Fruit fly (Drosophila melanogaster): Measurements from ENCODE around the gene Got2.

Gene Got2

DNA sequence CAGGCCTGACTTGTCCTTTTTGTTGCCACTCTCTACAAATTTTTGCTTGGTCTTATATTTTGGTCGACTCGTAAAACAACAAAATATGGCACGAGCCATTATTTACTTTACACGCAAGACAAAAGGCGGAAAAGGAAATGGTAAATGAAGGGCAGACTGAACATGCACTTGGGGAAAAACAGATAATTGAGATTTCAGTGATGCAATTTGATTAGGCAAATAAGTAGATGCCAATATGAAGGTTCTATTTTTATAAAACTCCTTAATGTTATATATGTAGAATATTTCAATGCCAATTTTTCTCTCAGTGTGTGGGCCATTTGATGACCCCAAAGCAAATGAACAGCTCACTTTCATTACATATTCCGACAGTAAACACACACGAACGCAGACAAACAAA lies 27.6 kb upstream of the Got2 start:
- no peak for TF ChIP-seq tj (GFP tag; optimal IDR thresholded peaks at IDR 0.05)
- TF ChIP-seq toe (GFP tag; optimal IDR thresholded peaks at IDR 0.05), result no peak
- no peak for TF ChIP-seq CG7101 (tag; optimal IDR thresholded peaks at IDR 0.05)
- TF ChIP-seq CG1620 (GFP tag; optimal IDR thresholded peaks at IDR 0.05), result no peak
- TF ChIP-seq pad (GFP tag; optimal IDR thresholded peaks at IDR 0.05), result no peak
- no peak for TF ChIP-seq Clk (GFP tag; optimal IDR thresholded peaks at IDR 0.05)
- TF ChIP-seq CG7045 (GFP tag; optimal IDR thresholded peaks at IDR 0.05), result no peak
- no peak for TF ChIP-seq CG12768 (GFP tag; optimal IDR thresholded peaks at IDR 0.05)
- no peak for TF ChIP-seq cnc (optimal IDR thresholded peaks at IDR 0.05)
- no peak for TF ChIP-seq CG14711 (tag; optimal IDR thresholded peaks at IDR 0.05)
- no peak for TF ChIP-seq CG11617 (GFP tag; optimal IDR thresholded peaks at IDR 0.05)
- no peak for TF ChIP-seq Crg-1 (GFP tag; optimal IDR thresholded peaks at IDR 0.05)
- TF ChIP-seq CG5204 (GFP tag; optimal IDR thresholded peaks at IDR 0.05), result no peak

- no peak for TF ChIP-seq CG33017 (tag; optimal IDR thresholded peaks at IDR 0.05)
- TF ChIP-seq cic (GFP tag; optimal IDR thresholded peaks at IDR 0.05), result no peak
- no peak for TF ChIP-seq CG14711 (tag; optimal IDR thresholded peaks at IDR 0.05)
- no peak for TF ChIP-seq Clk (GFP tag; optimal IDR thresholded peaks at IDR 0.05)
- no peak for TF ChIP-seq CG1620 (GFP tag; optimal IDR thresholded peaks at IDR 0.05)
- no peak for TF ChIP-seq CG11617 (GFP tag; optimal IDR thresholded peaks at IDR 0.05)
- no peak for TF ChIP-seq bab1 (GFP tag; optimal IDR thresholded peaks at IDR 0.05)
- TF ChIP-seq toe (GFP tag; optimal IDR thresholded peaks at IDR 0.05), result no peak
- TF ChIP-seq CG7101 (tag; optimal IDR thresholded peaks at IDR 0.05), result no peak
- no peak for TF ChIP-seq CG7045 (GFP tag; optimal IDR thresholded peaks at IDR 0.05)
Measured at dm6 chr2L:2013836-2014434, 26.4 kb upstream of the Got2 start.

dm6 chr2L:2013057-2013456 lies 25.5 kb upstream of the Got2 start:
- TF ChIP-seq bab1 (GFP tag; optimal IDR thresholded peaks at IDR 0.05) (peak; percentile 14), Crg-1 (GFP tag; optimal IDR thresholded peaks at IDR 0.05) (no peak), tj (GFP tag; optimal IDR thresholded peaks at IDR 0.05) (peak; percentile 83)

DNA sequence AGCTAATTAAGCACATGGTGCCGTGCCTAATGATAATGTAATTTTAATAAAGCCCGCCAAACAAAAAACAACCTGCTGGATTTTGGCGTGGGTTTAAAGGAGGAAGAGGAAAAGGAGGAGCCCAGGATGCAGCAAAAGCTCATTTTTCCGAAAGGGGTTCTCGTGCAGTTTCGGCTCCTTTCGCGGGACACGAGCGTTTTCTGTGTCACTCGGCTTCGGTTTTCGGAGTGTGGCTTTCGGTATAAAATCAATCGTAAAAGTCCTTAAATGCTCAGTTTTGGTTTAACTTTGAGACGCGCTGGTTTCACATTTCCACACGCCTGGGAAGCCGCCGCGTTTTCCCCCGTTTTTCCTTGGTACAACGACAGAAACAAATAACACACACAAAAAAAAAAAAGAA lies 23.9 kb upstream of the Got2 start:
- TF ChIP-seq toe (GFP tag; optimal IDR thresholded peaks at IDR 0.05) (no peak), CG33017 (tag; optimal IDR thresholded peaks at IDR 0.05) (no peak), CG7101 (tag; optimal IDR thresholded peaks at IDR 0.05) (no peak), Hr96 (GFP tag; optimal IDR thresholded peaks at IDR 0.05) (no peak), cic (GFP tag; optimal IDR thresholded peaks at IDR 0.05) (no peak), CG14711 (tag; optimal IDR thresholded peaks at IDR 0.05) (no peak), Crg-1 (GFP tag; optimal IDR thresholded peaks at IDR 0.05) (no peak), CG12768 (GFP tag; optimal IDR thresholded peaks at IDR 0.05) (no peak), Mnt (GFP tag; optimal IDR thresholded peaks at IDR 0.05) (no peak), ovo (GFP tag; optimal IDR thresholded peaks at IDR 0.05) (no peak), CG7045 (GFP tag; optimal IDR thresholded peaks at IDR 0.05) (no peak)

DNA sequence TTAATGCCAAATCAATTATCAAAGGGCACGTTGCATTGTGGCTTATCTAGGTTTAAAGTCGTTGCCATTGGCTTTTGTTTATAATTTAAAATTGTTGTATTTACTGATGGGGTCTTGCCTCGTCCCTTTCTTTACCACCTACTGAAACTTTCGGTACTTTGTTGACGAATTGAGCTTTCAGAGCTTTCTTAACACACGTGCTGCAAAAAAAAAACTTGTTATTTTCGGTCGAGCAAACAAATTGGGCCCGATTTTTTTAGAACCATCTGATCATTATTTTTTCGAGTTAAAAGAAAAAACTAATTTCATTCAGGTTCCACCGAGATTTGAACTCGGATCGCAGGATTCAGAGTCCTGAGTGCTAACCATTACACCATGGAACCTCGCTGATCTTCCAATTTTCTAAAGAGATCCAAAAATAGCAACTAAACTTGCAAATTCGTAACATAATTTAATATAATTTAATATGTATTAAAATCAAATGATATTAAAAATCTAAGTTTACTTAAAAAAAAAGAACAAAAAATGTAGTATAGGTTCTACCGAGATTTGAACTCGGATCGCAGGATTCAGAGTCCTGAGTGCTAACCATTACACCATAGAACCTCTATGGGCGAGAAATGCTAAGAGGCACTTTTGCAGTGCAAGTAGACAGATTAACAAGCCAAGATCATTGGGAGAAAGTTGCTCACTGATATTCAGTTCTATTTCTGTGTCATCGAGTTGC lies 22.9 kb upstream of the Got2 start:
- TF ChIP-seq cnc (optimal IDR thresholded peaks at IDR 0.05) (no peak), kay (GFP tag; ENCODE audit: borderline replicate concordance) (peak; percentile 21), CG1620 (GFP tag; optimal IDR thresholded peaks at IDR 0.05) (no peak), bab1 (GFP tag; optimal IDR thresholded peaks at IDR 0.05) (peak; percentile 10), pad (GFP tag; optimal IDR thresholded peaks at IDR 0.05) (no peak), CG7045 (GFP tag; optimal IDR thresholded peaks at IDR 0.05) (no peak), CG11617 (GFP tag; optimal IDR thresholded peaks at IDR 0.05) (no peak), Mnt (GFP tag; optimal IDR thresholded peaks at IDR 0.05) (peak; percentile 88), CG7101 (tag; optimal IDR thresholded peaks at IDR 0.05) (no peak)

- TF ChIP-seq ovo (GFP tag; optimal IDR thresholded peaks at IDR 0.05), result peak; percentile 60
- no peak for TF ChIP-seq CG33017 (tag; optimal IDR thresholded peaks at IDR 0.05)
- TF ChIP-seq Mnt (GFP tag; optimal IDR thresholded peaks at IDR 0.05), result peak; percentile 53
- peak; percentile 68 for TF ChIP-seq kay (GFP tag; ENCODE audit: borderline replicate concordance)
- TF ChIP-seq CG5204 (GFP tag; optimal IDR thresholded peaks at IDR 0.05), result no peak
- peak; percentile 99 for TF ChIP-seq tj (GFP tag; optimal IDR thresholded peaks at IDR 0.05)
- peak; percentile 83 for TF ChIP-seq bab1 (GFP tag; optimal IDR thresholded peaks at IDR 0.05)
Measured at dm6 chr2L:2008980-2009954, 21.7 kb upstream of the Got2 start, which contains the start of gene CG4238. Gene CG4238 (plus strand): TSS chr2L:2009859.
